Worm (Caenorhabditis elegans): Measurements from ENCODE around the gene dcs-1.

The dcs-1 gene

ce11 chrV:20094908-20095307 lies 4.4 kb upstream of the dcs-1 start, which contains the start of gene nlp-69:
Gene nlp-69 (minus strand): TSS chrV:20095008.
- no peak for TF ChIP-seq tra-4 (tag; optimal IDR thresholded peaks at IDR 0.05)
- no peak for TF ChIP-seq F13C5.2 (tag; optimal IDR thresholded peaks at IDR 0.05)
- TF ChIP-seq ets-7 (tag; optimal IDR thresholded peaks at IDR 0.05) = no peak
- TF ChIP-seq B0310.2 (tag; optimal IDR thresholded peaks at IDR 0.05) = no peak
- TF ChIP-seq sea-1 (GFP tag; conservative IDR thresholded peaks at IDR 0.05) = no peak
- no peak for TF ChIP-seq pes-1 (GFP tag; IDR thresholded peaks at IDR 0.05)
- no peak for TF ChIP-seq tbx-11 (GFP tag; IDR thresholded peaks at IDR 0.05)
- TF ChIP-seq flt-1 (GFP tag; IDR thresholded peaks at IDR 0.05) = no peak

- no peak for TF ChIP-seq hmbx-1 (tag; optimal IDR thresholded peaks at IDR 0.05)
- no peak for TF ChIP-seq sea-1 (GFP tag; conservative IDR thresholded peaks at IDR 0.05)
- no peak for TF ChIP-seq ets-7 (tag; optimal IDR thresholded peaks at IDR 0.05)
- TF ChIP-seq scrt-1 (GFP tag; IDR thresholded peaks at IDR 0.05) = no peak
- TF ChIP-seq tbx-37 (GFP tag; conservative IDR thresholded peaks at IDR 0.05) = no peak
- no peak for TF ChIP-seq ama-1 (optimal IDR thresholded peaks at IDR 0.05)
- no peak for TF ChIP-seq B0310.2 (tag; optimal IDR thresholded peaks at IDR 0.05)
- no peak for TF ChIP-seq flt-1 (GFP tag; IDR thresholded peaks at IDR 0.05)
- no peak for TF ChIP-seq ceh-36 (tag; optimal IDR thresholded peaks at IDR 0.05)
- no peak for TF ChIP-seq tra-4 (tag; optimal IDR thresholded peaks at IDR 0.05)
- no peak for TF ChIP-seq tbx-11 (GFP tag; IDR thresholded peaks at IDR 0.05)
- no peak for TF ChIP-seq aly-1 (tag; optimal IDR thresholded peaks at IDR 0.05)
- TF ChIP-seq pes-1 (GFP tag; IDR thresholded peaks at IDR 0.05) = no peak
- TF ChIP-seq ceh-13 (GFP tag; optimal IDR thresholded peaks at IDR 0.05) = no peak
- TF ChIP-seq F13C5.2 (tag; optimal IDR thresholded peaks at IDR 0.05) = no peak
- TF ChIP-seq hmg-4 (GFP tag; optimal IDR thresholded peaks at IDR 0.05) = no peak
- no peak for TF ChIP-seq hnd-1 (tag; optimal IDR thresholded peaks at IDR 0.05)
Observed at ce11 chrV:20093940-20094339, 3.4 kb upstream of the dcs-1 start.

- TF ChIP-seq hmg-4 (GFP tag; optimal IDR thresholded peaks at IDR 0.05) (no peak), tra-4 (tag; optimal IDR thresholded peaks at IDR 0.05) (no peak), ets-7 (tag; optimal IDR thresholded peaks at IDR 0.05) (no peak), hnd-1 (tag; optimal IDR thresholded peaks at IDR 0.05) (no peak), scrt-1 (GFP tag; IDR thresholded peaks at IDR 0.05) (no peak), ceh-13 (GFP tag; optimal IDR thresholded peaks at IDR 0.05) (no peak), ama-1 (optimal IDR thresholded peaks at IDR 0.05) (no peak), sea-1 (GFP tag; conservative IDR thresholded peaks at IDR 0.05) (no peak), flt-1 (GFP tag; IDR thresholded peaks at IDR 0.05) (no peak), aly-1 (tag; optimal IDR thresholded peaks at IDR 0.05) (no peak)
Observed at ce11 chrV:20087635-20088034, 2.9 kb downstream of the dcs-1 start, which contains the start of gene fre-1. Gene fre-1 (minus strand): TSS chrV:20087735.

- no peak for TF ChIP-seq ceh-36 (tag; optimal IDR thresholded peaks at IDR 0.05)
- TF ChIP-seq sea-1 (GFP tag; conservative IDR thresholded peaks at IDR 0.05) = no peak
- TF ChIP-seq scrt-1 (GFP tag; IDR thresholded peaks at IDR 0.05) = no peak
- TF ChIP-seq flt-1 (GFP tag; IDR thresholded peaks at IDR 0.05) = no peak
- TF ChIP-seq ama-1 (optimal IDR thresholded peaks at IDR 0.05) = no peak
- no peak for TF ChIP-seq ets-7 (tag; optimal IDR thresholded peaks at IDR 0.05)
- TF ChIP-seq tra-4 (tag; optimal IDR thresholded peaks at IDR 0.05) = no peak
- no peak for TF ChIP-seq F13C5.2 (tag; optimal IDR thresholded peaks at IDR 0.05)
- no peak for TF ChIP-seq B0310.2 (tag; optimal IDR thresholded peaks at IDR 0.05)
- no peak for TF ChIP-seq aly-1 (tag; optimal IDR thresholded peaks at IDR 0.05)
Observed at ce11 chrV:20074345-20074744, 16.2 kb downstream of the dcs-1 start.

ce11 chrV:20068389-20068788 lies 22.2 kb downstream of the dcs-1 start:
- TF ChIP-seq tbx-37 (GFP tag; conservative IDR thresholded peaks at IDR 0.05) (no peak), F13C5.2 (tag; optimal IDR thresholded peaks at IDR 0.05) (no peak), B0310.2 (tag; optimal IDR thresholded peaks at IDR 0.05) (no peak), aly-1 (tag; optimal IDR thresholded peaks at IDR 0.05) (no peak), flt-1 (GFP tag; IDR thresholded peaks at IDR 0.05) (no peak), hnd-1 (tag; optimal IDR thresholded peaks at IDR 0.05) (no peak)

ce11 chrV:20067075-20067474 lies 23.5 kb downstream of the dcs-1 start:
- no peak for TF ChIP-seq hmbx-1 (tag; optimal IDR thresholded peaks at IDR 0.05)
- no peak for TF ChIP-seq hnd-1 (tag; optimal IDR thresholded peaks at IDR 0.05)

- no peak for TF ChIP-seq aly-1 (tag; optimal IDR thresholded peaks at IDR 0.05)
- no peak for TF ChIP-seq sea-1 (GFP tag; conservative IDR thresholded peaks at IDR 0.05)
- TF ChIP-seq tbx-11 (GFP tag; IDR thresholded peaks at IDR 0.05) = no peak
- no peak for TF ChIP-seq ceh-13 (GFP tag; optimal IDR thresholded peaks at IDR 0.05)
- no peak for TF ChIP-seq F13C5.2 (tag; optimal IDR thresholded peaks at IDR 0.05)
- TF ChIP-seq ama-1 (optimal IDR thresholded peaks at IDR 0.05) = no peak
- TF ChIP-seq B0310.2 (tag; optimal IDR thresholded peaks at IDR 0.05) = no peak
- no peak for TF ChIP-seq hmg-4 (GFP tag; optimal IDR thresholded peaks at IDR 0.05)
Observed at ce11 chrV:20065096-20065495, 25.4 kb downstream of the dcs-1 start.

ce11 chrV:20064076-20064475 lies 26.5 kb downstream of the dcs-1 start, which contains the start of gene ttx-1:
Gene ttx-1 (minus strand): TSS chrV:20064176.
- no peak for TF ChIP-seq hnd-1 (tag; optimal IDR thresholded peaks at IDR 0.05)
- TF ChIP-seq F13C5.2 (tag; optimal IDR thresholded peaks at IDR 0.05) = no peak
- TF ChIP-seq ets-7 (tag; optimal IDR thresholded peaks at IDR 0.05) = no peak

ce11 chrV:20061498-20061897 lies 29.0 kb downstream of the dcs-1 start:
- TF ChIP-seq tbx-37 (GFP tag; conservative IDR thresholded peaks at IDR 0.05) (no peak), hnd-1 (tag; optimal IDR thresholded peaks at IDR 0.05) (no peak), ceh-36 (tag; optimal IDR thresholded peaks at IDR 0.05) (peak; percentile 60), scrt-1 (GFP tag; IDR thresholded peaks at IDR 0.05) (0 out of 2 replicates have a peak, but pooled peaks have one; percentile 44), aly-1 (tag; optimal IDR thresholded peaks at IDR 0.05) (no peak), B0310.2 (tag; optimal IDR thresholded peaks at IDR 0.05) (no peak), flt-1 (GFP tag; IDR thresholded peaks at IDR 0.05) (no peak), ceh-13 (GFP tag; optimal IDR thresholded peaks at IDR 0.05) (no peak), tbx-11 (GFP tag; IDR thresholded peaks at IDR 0.05) (no peak), tra-4 (tag; optimal IDR thresholded peaks at IDR 0.05) (no peak), hmbx-1 (tag; optimal IDR thresholded peaks at IDR 0.05) (no peak), ets-7 (tag; optimal IDR thresholded peaks at IDR 0.05) (no peak), pes-1 (GFP tag; IDR thresholded peaks at IDR 0.05) (0 out of 2 replicates have a peak, but pooled peaks have one; percentile 11), sea-1 (GFP tag; conservative IDR thresholded peaks at IDR 0.05) (no peak)
